Worm (Caenorhabditis elegans) whole organism, late embryonic: ENCODE data around the gene nprl-3.

Experiments
- C08G9.2 ChIP-seq: sonication (generic microtip); optimal IDR thresholded peaks from 2 replicates; lab custom pipeline; 2016; ENCODE audit warnings: mild to moderate bottlenecking, missing genetic modification characterization, moderate library complexity, missing compliant biosample characterization
- ama-1 ChIP-seq: fragments of 150-350 bp; optimal IDR thresholded peaks from 2 replicates; lab custom pipeline; 2014
- ceh-9 ChIP-seq: sonication (generic microtip); optimal IDR thresholded peaks from 2 replicates; lab custom pipeline; 2016; ENCODE audit warnings: mild to moderate bottlenecking, missing genetic modification characterization, inconsistent platforms, missing compliant biosample characterization
- dve-1 ChIP-seq: sonication (generic microtip); optimal IDR thresholded peaks from 2 replicates; lab custom pipeline; 2017; ENCODE audit warnings: antibody characterized with exemption, mild to moderate bottlenecking, missing genetic modification characterization, missing compliant biosample characterization
- ets-4 ChIP-seq: sonication (generic microtip); optimal IDR thresholded peaks from 2 replicates; lab custom pipeline; 2016; ENCODE audit warnings: missing genetic modification characterization, missing compliant biosample characterization
- fkh-10 ChIP-seq: fragments of 150-350 bp; optimal IDR thresholded peaks from 2 replicates; lab custom pipeline; 2014; ENCODE audit warnings: missing biosample characterization, missing genetic modification reagents, missing genetic modification characterization
- hlh-13 ChIP-seq: fragments of 200-800 bp; sonication (Bioruptor generic); optimal IDR thresholded peaks from 2 replicates; lab custom pipeline; 2018; ENCODE audit warnings: mild to moderate bottlenecking, missing genetic modification characterization, missing compliant biosample characterization
- pag-3 ChIP-seq: sonication (generic microtip); optimal IDR thresholded peaks from 2 replicates; lab custom pipeline; 2016; ENCODE audit warnings: missing compliant biosample characterization, missing genetic modification characterization, borderline replicate concordance
- pax-1 ChIP-seq: fragments of 150-350 bp; optimal IDR thresholded peaks from 2 replicates; lab custom pipeline; 2014; ENCODE audit warnings: missing biosample characterization, missing genetic modification characterization
- pha-4 ChIP-seq: fragments of 150-350 bp; optimal IDR thresholded peaks from 2 replicates; lab custom pipeline; 2018; ENCODE audit warnings: missing biosample characterization, missing genetic modification reagents, missing genetic modification characterization
- sdc-2 ChIP-seq: sonication (generic microtip); optimal IDR thresholded peaks from 2 replicates; lab custom pipeline; 2016; ENCODE audit warnings: missing genotype, missing genetic modification characterization, missing compliant biosample characterization
- ttx-3 ChIP-seq: sonication (generic microtip); optimal IDR thresholded peaks from 2 replicates; lab custom pipeline; 2016; ENCODE audit warnings: missing genetic modification reagents, missing genetic modification characterization, missing compliant biosample characterization
- unc-3 ChIP-seq, 2 experiments: fragments of 200-800 bp in 1 of 2; sonication (Bioruptor generic) in 1 of 2; sonication (generic microtip) in 1 of 2; conservative IDR thresholded peaks in 1 of 2; optimal IDR thresholded peaks in 1 of 2; 2 replicates each; pipeline versions ENCODE4 v1.3.6 to Lab custom; 2016 to 2022; ENCODE audit warnings: missing compliant biosample characterization in 2 of 2, missing genetic modification characterization in 2 of 2, missing genetic modification reagents in 1 of 2

DNA sequence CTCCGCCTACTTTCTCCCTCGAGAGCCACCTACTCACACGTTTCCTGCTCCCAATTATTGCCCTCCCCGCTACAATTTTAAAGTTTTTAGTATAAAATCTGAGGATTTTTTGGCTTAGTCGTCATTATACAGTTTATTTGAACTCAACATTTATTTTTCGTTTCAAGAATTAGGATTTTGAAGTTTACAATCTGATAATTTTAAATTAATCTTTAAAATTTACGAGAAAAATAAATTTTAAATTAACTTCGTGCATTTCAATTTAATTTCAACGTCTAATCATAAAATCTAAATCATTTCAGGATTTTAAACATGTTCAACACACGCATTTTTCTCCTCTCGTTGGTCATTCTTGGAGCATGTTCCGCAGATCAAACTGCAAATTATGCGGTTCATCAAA, 31.6 kb downstream of the nprl-3 start, which contains the start of gene F35H10.2:
- TF ChIP-seq unc-3 (GFP tag; conservative IDR thresholded peaks at IDR 0.05; lab: Robert Waterston, UW) (no peak), unc-3 (tag; optimal IDR thresholded peaks at IDR 0.05; lab: Kevin White, UChicago) (no peak), pax-1 (tag; lab: Kevin White, UChicago) (no peak), fkh-10 (GFP tag; lab: Kevin White, UChicago) (no peak), hlh-13 (GFP tag; lab: Kevin White, UChicago) (no peak), ttx-3 (tag; lab: Kevin White, UChicago) (no peak), ama-1 (no peak), ceh-9 (no peak), pha-4 (tag; lab: Kevin White, UChicago) (no peak), sdc-2 (tag; lab: Kevin White, UChicago) (no peak), dve-1 (no peak), C08G9.2 (tag; lab: Kevin White, UChicago) (no peak), pag-3 (no peak), ets-4 (tag; lab: Kevin White, UChicago) (no peak)
